Worm (Caenorhabditis elegans) whole organism, L4 larva: Measurements from ENCODE around the gene nspc-16.
A peak's percentile ranks its signal among the peaks of the same experiment; 100 is the strongest.

Experiments
- D1046.2 ChIP-seq: fragments of 200-800 bp; sonication (Bioruptor generic); IDR thresholded peaks from 2 replicates; pipeline ENCODE4 v1.3.6; 2022; ENCODE audit warnings: missing genetic modification characterization, missing compliant biosample characterization
- F26F4.8 ChIP-seq: fragments of 200-800 bp; sonication (Bioruptor generic); conservative IDR thresholded peaks from 2 replicates; pipeline ENCODE4 v1.3.6; 2022; ENCODE audit warnings: missing genetic modification characterization, missing compliant biosample characterization
- F37D6.2 ChIP-seq: sonication (generic microtip); optimal IDR thresholded peaks from 2 replicates; lab custom pipeline; 2016; ENCODE audit warnings: mild to moderate bottlenecking, missing genetic modification characterization, missing compliant biosample characterization
- F49E8.2 ChIP-seq: sonication (generic microtip); optimal IDR thresholded peaks from 2 replicates; lab custom pipeline; 2016; ENCODE audit warnings: missing compliant biosample characterization, mild to moderate bottlenecking, missing genetic modification characterization, borderline replicate concordance
- R02D3.7 ChIP-seq: fragments of 150-350 bp; sonication (generic microtip); optimal IDR thresholded peaks from 3 replicates; lab custom pipeline; 2014; ENCODE audit warnings: missing biosample characterization, missing genetic modification characterization
- T26A8.4 ChIP-seq: fragments of 200-800 bp; sonication (Bioruptor generic); IDR thresholded peaks from 2 replicates; pipeline ENCODE4 v1.3.6; 2022; ENCODE audit warnings: missing genetic modification characterization, missing compliant biosample characterization
- Y5F2A.4 ChIP-seq: fragments of 200-800 bp; sonication (Bioruptor generic); optimal IDR thresholded peaks from 2 replicates; lab custom pipeline; 2018; ENCODE audit warnings: mild to moderate bottlenecking, missing genetic modification characterization, missing compliant biosample characterization
- Y75B8A.6 ChIP-seq: fragments of 200-800 bp; sonication (Bioruptor generic); IDR thresholded peaks from 2 replicates; pipeline ENCODE4 v1.3.6; 2022; ENCODE audit warnings: missing genetic modification reagents, missing genetic modification characterization, missing compliant biosample characterization
- aha-1 ChIP-seq: fragments of 150-350 bp; peaks from one replicate; lab custom pipeline; 2014; ENCODE audit warnings: missing biosample characterization, missing genetic modification characterization
- arid-1 ChIP-seq: fragments of 200-800 bp; sonication (Bioruptor generic); conservative IDR thresholded peaks from 2 replicates; pipeline ENCODE4 v1.3.6; 2022; ENCODE audit warnings: missing genetic modification reagents, missing genetic modification characterization, missing compliant biosample characterization
- attf-4 ChIP-seq: sonication (generic microtip); optimal IDR thresholded peaks from 3 replicates; lab custom pipeline; 2017; ENCODE audit warnings: missing biosample characterization, missing genetic modification characterization
- ceh-32 ChIP-seq: sonication (generic microtip); optimal IDR thresholded peaks from 2 replicates; lab custom pipeline; 2016; ENCODE audit warnings: mild to moderate bottlenecking, missing genetic modification characterization, missing compliant biosample characterization; ENCODE audit not compliant: poor library complexity
- ceh-44 ChIP-seq: fragments of 200-800 bp; sonication (Bioruptor generic); IDR thresholded peaks from 2 replicates; pipeline ENCODE4 v1.3.6; 2022; ENCODE audit warnings: missing genetic modification reagents, missing genetic modification characterization, missing compliant biosample characterization
- ces-1 ChIP-seq: fragments of 150-350 bp; sonication (generic microtip); optimal IDR thresholded peaks from 4 replicates; lab custom pipeline; 2014; ENCODE audit warnings: missing biosample characterization, missing genetic modification reagents, missing genetic modification characterization
- ctbp-1 ChIP-seq: fragments of 200-800 bp; sonication (Bioruptor generic); IDR thresholded peaks from 2 replicates; pipeline ENCODE4 v1.3.6; 2022; ENCODE audit warnings: missing genetic modification reagents, missing genetic modification characterization, missing compliant biosample characterization
- daf-12 ChIP-seq: fragments of 150-350 bp; optimal IDR thresholded peaks from 2 replicates; lab custom pipeline; 2014; ENCODE audit warnings: missing biosample characterization, missing genetic modification reagents, missing genetic modification characterization
- daf-16 ChIP-seq, 3 experiments: sonication (generic microtip); optimal IDR thresholded peaks; 2 replicates each; lab custom pipeline; 2016 to 2017; ENCODE audit warnings: missing genetic modification characterization in 3 of 3, missing genetic modification reagents in 3 of 3, mild to moderate bottlenecking in 2 of 3, missing compliant biosample characterization in 2 of 3, missing biosample characterization in 1 of 3, moderate library complexity in 1 of 3
- daf-19 ChIP-seq: fragments of 200-800 bp; sonication (Bioruptor generic); conservative IDR thresholded peaks from 2 replicates; pipeline ENCODE4 v1.3.6; 2022; ENCODE audit warnings: missing genetic modification characterization, missing compliant biosample characterization
- daf-8 ChIP-seq: fragments of 200-800 bp; sonication (Bioruptor generic); IDR thresholded peaks from 2 replicates; pipeline ENCODE4 v1.3.6; 2022; ENCODE audit warnings: missing genetic modification characterization, missing compliant biosample characterization
- dmd-6 ChIP-seq: fragments of 200-800 bp; sonication (Bioruptor generic); IDR thresholded peaks from 2 replicates; pipeline ENCODE4 v1.3.6; 2022; ENCODE audit warnings: missing genetic modification reagents, missing genetic modification characterization, missing compliant biosample characterization
- dmd-8 ChIP-seq: fragments of 200-800 bp; sonication (Bioruptor generic); IDR thresholded peaks from 2 replicates; pipeline ENCODE4 v1.3.6; 2022; ENCODE audit warnings: missing genetic modification characterization, missing compliant biosample characterization
- duxl-1 ChIP-seq: sonication (generic microtip); optimal IDR thresholded peaks from 2 replicates; lab custom pipeline; 2016; ENCODE audit warnings: mild to moderate bottlenecking, missing genetic modification characterization, moderate library complexity, missing compliant biosample characterization; ENCODE audit not compliant: poor library complexity
- dve-1 ChIP-seq: sonication (generic microtip); optimal IDR thresholded peaks from 2 replicates; lab custom pipeline; 2017; ENCODE audit warnings: antibody characterized with exemption, mild to moderate bottlenecking, missing genetic modification characterization, missing compliant biosample characterization; ENCODE audit not compliant: insufficient read depth
- egl-43 ChIP-seq: fragments of 200-800 bp; sonication (Bioruptor generic); IDR thresholded peaks from 2 replicates; pipeline ENCODE4 v1.3.6; 2022; ENCODE audit warnings: missing genetic modification reagents, missing genetic modification characterization, missing compliant biosample characterization
- fkh-10 ChIP-seq: fragments of 150-350 bp; optimal IDR thresholded peaks from 2 replicates; lab custom pipeline; 2014; ENCODE audit warnings: missing biosample characterization, missing genetic modification reagents, missing genetic modification characterization
- hlh-11 ChIP-seq: fragments of 200-800 bp; sonication (Bioruptor generic); optimal IDR thresholded peaks from 2 replicates; lab custom pipeline; 2018; ENCODE audit warnings: mild to moderate bottlenecking, missing genetic modification characterization, missing compliant biosample characterization
- lim-7 ChIP-seq: fragments of 200-800 bp; sonication (Bioruptor generic); IDR thresholded peaks from 2 replicates; pipeline ENCODE4 v1.3.6; 2022; ENCODE audit warnings: missing genetic modification characterization, missing compliant biosample characterization
- lin-29 ChIP-seq: fragments of 200-800 bp; sonication (Bioruptor generic); IDR thresholded peaks from 2 replicates; pipeline ENCODE4 v1.3.6; 2022; ENCODE audit warnings: missing genetic modification reagents, missing genetic modification characterization, missing compliant biosample characterization
- lin-38 ChIP-seq: fragments of 200-800 bp; sonication (Bioruptor generic); IDR thresholded peaks from 2 replicates; pipeline ENCODE4 v1.3.6; 2022; ENCODE audit warnings: missing genetic modification reagents, missing genetic modification characterization, missing compliant biosample characterization
- mdl-1 ChIP-seq, 2 experiments: fragments of 150-350 bp in 1 of 2; sonication (generic microtip) in 1 of 2; optimal IDR thresholded peaks; 2 replicates each; lab custom pipeline; 2014 to 2017; ENCODE audit warnings: missing biosample characterization in 2 of 2, missing genetic modification characterization in 2 of 2
- mep-1 ChIP-seq: fragments of 150-350 bp; sonication (generic microtip); optimal IDR thresholded peaks from 3 replicates; lab custom pipeline; 2014; ENCODE audit warnings: missing biosample characterization, missing genetic modification characterization
- mxl-3 ChIP-seq: fragments of 200-800 bp; sonication (Bioruptor generic); optimal IDR thresholded peaks from 2 replicates; lab custom pipeline; 2018; ENCODE audit warnings: mild to moderate bottlenecking, missing genetic modification characterization, missing compliant biosample characterization
- nhr-11 ChIP-seq: fragments of 150-350 bp; optimal IDR thresholded peaks from 2 replicates; lab custom pipeline; 2014; ENCODE audit warnings: missing biosample characterization, missing genetic modification characterization
- nhr-237 ChIP-seq: sonication (generic microtip); optimal IDR thresholded peaks from 2 replicates; lab custom pipeline; 2017; ENCODE audit warnings: missing biosample characterization, missing genetic modification characterization
- nhr-25 ChIP-seq: sonication (generic microtip); optimal IDR thresholded peaks from 2 replicates; lab custom pipeline; 2017; ENCODE audit warnings: missing genetic modification characterization, mild to moderate bottlenecking, missing compliant biosample characterization, antibody characterized with exemption, moderate library complexity, borderline replicate concordance; ENCODE audit not compliant: insufficient read depth
- nhr-28 ChIP-seq: fragments of 150-350 bp; optimal IDR thresholded peaks from 2 replicates; lab custom pipeline; 2014; ENCODE audit warnings: missing biosample characterization, missing genetic modification characterization
- nhr-48 ChIP-seq: sonication (generic microtip); optimal IDR thresholded peaks from 2 replicates; lab custom pipeline; 2016; ENCODE audit warnings: mild to moderate bottlenecking, missing genetic modification characterization, missing compliant biosample characterization
- nhr-77 ChIP-seq: fragments of 150-350 bp; optimal IDR thresholded peaks from 2 replicates; lab custom pipeline; 2014; ENCODE audit warnings: missing biosample characterization, missing genetic modification characterization
- skn-1 ChIP-seq: fragments of 150-350 bp; optimal IDR thresholded peaks from 2 replicates; lab custom pipeline; 2014; ENCODE audit warnings: missing biosample characterization, missing genetic modification characterization
- tra-1 ChIP-seq: fragments of 200-800 bp; sonication (Bioruptor generic); IDR thresholded peaks from 2 replicates; pipeline ENCODE4 v1.3.6; 2022; ENCODE audit warnings: missing genetic modification reagents, missing genetic modification characterization, missing compliant biosample characterization
- unc-130 ChIP-seq: sonication (generic microtip); optimal IDR thresholded peaks from 2 replicates; lab custom pipeline; 2016; ENCODE audit warnings: missing genetic modification reagents, missing genetic modification characterization, missing compliant biosample characterization
- unc-62 ChIP-seq, 3 experiments: fragments of 150-350 bp in 1 of 3; sonication (generic microtip); optimal IDR thresholded peaks in 2 of 3; peaks in 1 of 3; 1 replicate in 1 of 3; 2 replicates in 2 of 3; lab custom pipeline; 2014 to 2017; ENCODE audit warnings: missing biosample characterization in 3 of 3, missing genetic modification characterization in 3 of 3, missing genetic modification reagents in 3 of 3, missing genotype in 1 of 3
- vab-7 ChIP-seq: fragments of 200-800 bp; sonication (Bioruptor generic); IDR thresholded peaks from 2 replicates; pipeline ENCODE4 v1.3.6; 2022; ENCODE audit warnings: missing genetic modification reagents, missing genetic modification characterization, missing compliant biosample characterization
- zfp-3 ChIP-seq: fragments of 200-800 bp; sonication (Bioruptor generic); conservative IDR thresholded peaks from 2 replicates; pipeline ENCODE4 v1.3.6; 2022; ENCODE audit warnings: missing genetic modification reagents, missing genetic modification characterization, missing compliant biosample characterization

Gene nspc-16

DNA sequence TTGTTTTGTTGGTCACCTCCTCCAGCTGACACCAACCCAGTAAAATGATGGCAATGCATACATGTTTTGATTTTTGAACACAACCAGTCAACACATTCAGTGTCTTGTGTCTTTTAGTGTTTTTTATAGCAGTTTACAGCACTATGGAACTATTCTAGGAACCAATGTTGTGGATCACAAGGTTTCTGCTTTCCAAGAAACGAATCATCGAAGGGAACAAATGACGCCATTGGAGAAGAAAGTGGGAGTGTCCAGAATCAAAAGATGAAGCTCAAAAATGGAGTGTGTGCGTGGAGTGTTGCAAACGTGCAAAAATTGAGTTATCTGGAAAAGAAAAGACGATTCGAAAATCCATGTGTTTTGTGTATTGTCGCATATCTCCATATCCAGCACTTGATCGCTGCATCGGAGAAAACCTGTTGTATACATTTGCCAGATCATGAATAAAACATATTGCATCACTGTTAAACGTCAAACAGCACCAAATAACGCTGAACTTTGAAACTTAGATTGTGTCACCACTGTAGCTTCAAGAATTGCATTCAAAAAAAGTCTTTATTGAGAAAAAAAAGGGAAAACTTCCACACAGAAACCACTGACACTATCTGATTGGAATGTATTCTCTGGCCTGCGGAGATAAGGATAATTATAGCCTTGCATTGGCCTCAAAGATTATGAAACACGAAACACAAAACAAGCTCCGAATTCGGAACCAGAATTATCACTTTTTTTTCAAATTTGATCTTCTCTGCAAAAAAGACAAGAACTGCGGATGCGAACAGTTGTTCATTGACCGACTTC lies 39.1 kb downstream of the nspc-16 start (continued):
- TF ChIP-seq ceh-32 (tag; lab: Kevin White, UChicago) (no peak), mxl-3 (GFP tag; lab: Kevin White, UChicago) (no peak), daf-12 (tag; lab: Kevin White, UChicago) (no peak), nhr-77 (tag; lab: Kevin White, UChicago) (peak; percentile 61), duxl-1 (tag; lab: Kevin White, UChicago) (no peak), vab-7 (GFP tag; lab: Robert Waterston, UW) (no peak), nhr-237 (tag; lab: Kevin White, UChicago) (no peak), lin-38 (GFP tag; lab: Robert Waterston, UW) (no peak), arid-1 (no peak), R02D3.7 (tag; lab: Kevin White, UChicago) (no peak), daf-8 (no peak), nhr-48 (tag; lab: Kevin White, UChicago) (peak; percentile 90), D1046.2 (GFP tag; lab: Robert Waterston, UW) (no peak), F26F4.8 (GFP tag; lab: Robert Waterston, UW) (no peak), dve-1 (tag; lab: Kevin White, UChicago) (peak; percentile 54), tra-1 (GFP tag; lab: Robert Waterston, UW) (0 out of 2 replicates have a peak, but pooled peaks have one; percentile 52), zfp-3 (no peak), ceh-44 (GFP tag; lab: Robert Waterston, UW) (no peak), lim-7 (GFP tag; lab: Robert Waterston, UW) (no peak), nhr-11 (tag; lab: Kevin White, UChicago) (peak; percentile 97)
- TF ChIP-seq, all 104 proteins: peak for 28

DNA sequence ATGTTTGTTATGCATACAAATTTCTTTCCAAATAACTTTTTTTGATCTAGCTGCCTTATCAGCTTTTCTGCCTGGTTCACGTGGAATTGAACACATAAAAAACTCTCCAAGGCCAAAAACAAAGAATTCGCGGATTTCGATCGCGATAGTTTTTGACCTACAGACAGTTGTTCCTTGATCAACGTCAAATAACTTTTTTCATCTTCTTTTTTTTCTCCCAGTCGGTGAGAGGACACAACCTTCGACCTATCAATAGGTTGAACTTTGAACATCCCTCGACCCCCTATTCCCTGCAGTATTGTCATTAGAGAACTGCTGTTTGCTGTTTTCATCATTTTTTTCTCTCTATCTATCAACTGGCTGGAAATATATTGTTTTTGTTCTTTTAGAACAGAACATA lies 40.4 kb downstream of the nspc-16 start:
- TF ChIP-seq daf-16 (GFP tag; optimal IDR thresholded peaks at IDR 0.05; lab: Kevin White, UChicago) (peak in 1 of 2 experiments; percentile 18), daf-16 (tag; optimal IDR thresholded peaks at IDR 0.05; lab: Kevin White, UChicago) (peak; percentile 4), daf-19 (GFP tag; lab: Robert Waterston, UW) (no peak), R02D3.7 (tag; lab: Kevin White, UChicago) (no peak), unc-62 (GFP tag; optimal IDR thresholded peaks at IDR 0.05 in 1 of 2; lab: Kevin White, UChicago) (peak in 1 of 2 experiments; percentile 90), unc-62 (tag; optimal IDR thresholded peaks at IDR 0.05; lab: Kevin White, UChicago) (no peak), nhr-28 (tag; lab: Kevin White, UChicago) (peak; percentile 51), hlh-11 (peak; percentile 4), dmd-8 (GFP tag; lab: Robert Waterston, UW) (no peak), aha-1 (tag; lab: Kevin White, UChicago) (peak; percentile 82), tra-1 (GFP tag; lab: Robert Waterston, UW) (0 out of 2 replicates have a peak, but pooled peaks have one; percentile 16), dmd-6 (GFP tag; lab: Robert Waterston, UW) (peak; percentile 36)
- TF ChIP-seq, all 104 proteins: peak for 7

DNA sequence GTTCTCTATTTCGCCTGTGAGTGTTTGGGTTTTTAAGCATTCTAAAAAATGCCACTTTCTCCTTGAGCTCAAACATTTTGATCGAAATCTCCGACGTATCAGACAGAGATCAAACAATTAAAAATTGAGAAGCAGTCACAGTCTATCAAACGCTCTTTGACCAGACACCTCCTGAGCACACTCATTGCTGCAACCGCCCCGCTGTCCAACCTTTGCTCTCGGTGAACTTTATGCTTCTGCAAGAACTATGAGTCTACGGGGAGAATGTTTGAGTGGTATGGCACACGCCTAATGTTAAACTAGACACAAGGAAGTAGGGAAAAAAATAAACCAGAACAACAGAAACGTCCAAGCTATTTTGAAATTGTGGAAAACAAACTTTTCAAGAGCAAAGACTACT lies 41.9 kb downstream of the nspc-16 start:
- TF ChIP-seq dve-1 (tag; lab: Kevin White, UChicago) (peak; percentile 14), ceh-32 (tag; lab: Kevin White, UChicago) (no peak), skn-1 (tag; lab: Kevin White, UChicago) (no peak), nhr-237 (tag; lab: Kevin White, UChicago) (no peak), mdl-1 (tag; optimal IDR thresholded peaks at IDR 0.05; lab: Kevin White, UChicago) (no peak), unc-130 (GFP tag; lab: Kevin White, UChicago) (no peak), T26A8.4 (no peak), fkh-10 (GFP tag; lab: Kevin White, UChicago) (no peak), attf-4 (tag; lab: Kevin White, UChicago) (no peak), F37D6.2 (tag; lab: Kevin White, UChicago) (no peak), ces-1 (no peak), ctbp-1 (GFP tag; lab: Robert Waterston, UW) (no peak), dmd-8 (GFP tag; lab: Robert Waterston, UW) (no peak), mep-1 (tag; lab: Kevin White, UChicago) (no peak), aha-1 (tag; lab: Kevin White, UChicago) (no peak), Y5F2A.4 (no peak), F49E8.2 (tag; lab: Kevin White, UChicago) (no peak), egl-43 (GFP tag; lab: Robert Waterston, UW) (0 out of 2 replicates have a peak, but pooled peaks have one; percentile 10), Y75B8A.6 (GFP tag; lab: Robert Waterston, UW) (no peak), nhr-25 (tag; lab: Kevin White, UChicago) (no peak), lin-29 (GFP tag; lab: Robert Waterston, UW) (no peak)
